Fruit fly (Drosophila melanogaster): ENCODE measurements around the gene CG6244.

Gene CG6244

dm6 chr3L:15826985-15827635 is 19.0 kb downstream of the CG6244 start (continued):
- TF ChIP-seq HLH4C (GFP tag; IDR thresholded peaks at IDR 0.05; ENCODE audit: partially characterized antibody) = no peak; the same call in 1 of the 3 replicates
- TF ChIP-seq CG14014 (GFP tag; IDR thresholded peaks at IDR 0.05) = peak; percentile 47
- TF ChIP-seq Hr39 (optimal IDR thresholded peaks at IDR 0.05) = no peak
- 0 out of 2 replicates have a peak, but pooled peaks have one; percentile 28 for TF ChIP-seq CG16779 (GFP tag; IDR thresholded peaks at IDR 0.05)
- TF ChIP-seq CG17802 (tag; optimal IDR thresholded peaks at IDR 0.05) = peak; percentile 6
- no peak for TF ChIP-seq CTCF (GFP tag; optimal IDR thresholded peaks at IDR 0.05)
- TF ChIP-seq kay (GFP tag; optimal IDR thresholded peaks at IDR 0.05) = peak; percentile 23
- peak; percentile 43 for TF ChIP-seq schlank (tag; optimal IDR thresholded peaks at IDR 0.05)
- TF ChIP-seq fd64A (GFP tag; optimal IDR thresholded peaks at IDR 0.05) = no peak
- peak; percentile 78 for TF ChIP-seq CG9727 (GFP tag; optimal IDR thresholded peaks at IDR 0.05)
- no peak for TF ChIP-seq C15 (GFP tag; IDR thresholded peaks at IDR 0.05)
- peak; percentile 89 for TF ChIP-seq CG13424 (tag; optimal IDR thresholded peaks at IDR 0.05)
- TF ChIP-seq Mrtf (GFP tag; IDR thresholded peaks at IDR 0.05) = peak; percentile 50; the same call in 2 of the 3 replicates
- TF ChIP-seq knrl (GFP tag; IDR thresholded peaks at IDR 0.05; ENCODE audit: partially characterized antibody) = no peak; the same call in 2 of the 3 replicates
- TF ChIP-seq CG10565 (GFP tag; optimal IDR thresholded peaks at IDR 0.05) = no peak
- TF ChIP-seq tna (GFP tag; IDR thresholded peaks at IDR 0.05; ENCODE audit: partially characterized antibody) = no peak
- peak; percentile 53; the same call in 2 of the 3 replicates for TF ChIP-seq row (GFP tag; IDR thresholded peaks at IDR 0.05)
- peak; percentile 99 for TF ChIP-seq MESR4 (GFP tag; optimal IDR thresholded peaks at IDR 0.05)
- peak; percentile 29; the same call in 1 of the 2 replicates for TF ChIP-seq E2f2 (GFP tag; IDR thresholded peaks at IDR 0.05)
- peak; percentile 39 for TF ChIP-seq HmgD (GFP tag; optimal IDR thresholded peaks at IDR 0.05)
- peak; percentile 73 for TF ChIP-seq tio (GFP tag; optimal IDR thresholded peaks at IDR 0.05)
- TF ChIP-seq CG2120 (GFP tag; optimal IDR thresholded peaks at IDR 0.05) = peak; percentile 89
- TF ChIP-seq pan (optimal IDR thresholded peaks at IDR 0.05) = no peak
- peak in 1 of 2 experiments; percentile 45 for TF ChIP-seq pan (GFP tag; optimal IDR thresholded peaks at IDR 0.05 in 1 of 2, IDR thresholded peaks at IDR 0.05 in 1 of 2)
- no peak for TF ChIP-seq cas (GFP tag; IDR thresholded peaks at IDR 0.05)
- peak; percentile 88 for TF ChIP-seq CG17361 (GFP tag; IDR thresholded peaks at IDR 0.05)
- TF ChIP-seq Sox100B (GFP tag; optimal IDR thresholded peaks at IDR 0.05) = peak; percentile 92
- no peak for TF ChIP-seq CG6654 (GFP tag; optimal IDR thresholded peaks at IDR 0.05)
- peak; percentile 71 for TF ChIP-seq scrt (GFP tag; optimal IDR thresholded peaks at IDR 0.05)
- peak; percentile 50 for TF ChIP-seq twi (tag; optimal IDR thresholded peaks at IDR 0.05)
- TF ChIP-seq D (optimal IDR thresholded peaks at IDR 0.05) = peak; percentile 47
- TF ChIP-seq D (GFP tag; optimal IDR thresholded peaks at IDR 0.05) = peak; percentile 73
- TF ChIP-seq dati (GFP tag; IDR thresholded peaks at IDR 0.05) = no peak
- TF ChIP-seq CG11247 (GFP tag; IDR thresholded peaks at IDR 0.05) = peak; percentile 39; the same call in 1 of the 2 replicates
- TF ChIP-seq CG43689 (GFP tag; IDR thresholded peaks at IDR 0.05) = no peak
- TF ChIP-seq ken (GFP tag; IDR thresholded peaks at IDR 0.05) = peak; percentile 40; the same call in 2 of the 3 replicates
- TF ChIP-seq CG4360 (GFP tag; IDR thresholded peaks at IDR 0.05) = no peak
- TF ChIP-seq stwl (tag; optimal IDR thresholded peaks at IDR 0.05) = no peak
- TF ChIP-seq gro (GFP tag; optimal IDR thresholded peaks at IDR 0.05) = peak; percentile 74
- TF ChIP-seq ttk (GFP tag; IDR thresholded peaks at IDR 0.05) = no peak
- 0 out of 2 replicates have a peak, but pooled peaks have one; percentile 24 for TF ChIP-seq danr (GFP tag; IDR thresholded peaks at IDR 0.05)
- peak; percentile 90 for TF ChIP-seq cwo (GFP tag; optimal IDR thresholded peaks at IDR 0.05)
- peak; percentile 62 for TF ChIP-seq ATbp (GFP tag; optimal IDR thresholded peaks at IDR 0.05)
- TF ChIP-seq Ada2b (GFP tag; IDR thresholded peaks at IDR 0.05) = peak; percentile 51
- peak; percentile 40 for TF ChIP-seq Hsf (GFP tag; optimal IDR thresholded peaks at IDR 0.05)
- no peak for TF ChIP-seq Tbp (GFP tag; optimal IDR thresholded peaks at IDR 0.05)
- no peak for TF ChIP-seq CG3726 (GFP tag; IDR thresholded peaks at IDR 0.05)
- peak; percentile 47 for TF ChIP-seq Bteb2 (GFP tag; optimal IDR thresholded peaks at IDR 0.05)
- no peak for TF ChIP-seq slou (GFP tag; optimal IDR thresholded peaks at IDR 0.05)
- peak; percentile 52 for TF ChIP-seq CG13624 (GFP tag; optimal IDR thresholded peaks at IDR 0.05)
- peak; percentile 80 for TF ChIP-seq Ets65A (GFP tag)
- peak; percentile 62 for TF ChIP-seq nau (GFP tag; optimal IDR thresholded peaks at IDR 0.05)

All from whole organism, embryonic.